Fruit fly (Drosophila melanogaster): Measurements from ENCODE around the gene CG34328.

The CG34328 gene

dm6 chrX:18404632-18405238 is 4.9 kb upstream of the CG34328 start (continued):
- peak; percentile 46 for TF ChIP-seq bab2 (GFP tag; optimal IDR thresholded peaks at IDR 0.05)
- peak; percentile 34 for TF ChIP-seq fu2 (GFP tag; optimal IDR thresholded peaks at IDR 0.05)
- no peak for TF ChIP-seq CG2875 (GFP tag; optimal IDR thresholded peaks at IDR 0.05)
- TF ChIP-seq aop (GFP tag; IDR thresholded peaks at IDR 0.05), result no peak
- TF ChIP-seq CG7745 (tag; optimal IDR thresholded peaks at IDR 0.05), result no peak
- TF ChIP-seq CG16813 (GFP tag; IDR thresholded peaks at IDR 0.05; ENCODE audit: partially characterized antibody), result no peak
- peak; percentile 51; the same call in 1 of the 3 replicates for TF ChIP-seq gce (GFP tag; IDR thresholded peaks at IDR 0.05)
- TF ChIP-seq dmrt99B (tag; optimal IDR thresholded peaks at IDR 0.05), result peak; percentile 57
- TF ChIP-seq CG4617 (GFP tag; optimal IDR thresholded peaks at IDR 0.05; ENCODE audit: borderline replicate concordance), result no peak
- peak; percentile 12 for TF ChIP-seq CG1792 (GFP tag; optimal IDR thresholded peaks at IDR 0.05)
- peak; percentile 2 for TF ChIP-seq eyg (GFP tag; optimal IDR thresholded peaks at IDR 0.05)
- no peak for TF ChIP-seq Nf-YB (GFP tag; optimal IDR thresholded peaks at IDR 0.05)
- peak in 1 of 2 experiments; percentile 97 for TF ChIP-seq Pdp1 (GFP tag; optimal IDR thresholded peaks at IDR 0.05)
- TF ChIP-seq Fer1 (GFP tag; optimal IDR thresholded peaks at IDR 0.05), result no peak
- TF ChIP-seq sqz (GFP tag; optimal IDR thresholded peaks at IDR 0.05), result no peak
- TF ChIP-seq toy (GFP tag; IDR thresholded peaks at IDR 0.05), result no peak
- no peak for TF ChIP-seq CG12299 (tag; optimal IDR thresholded peaks at IDR 0.05)
- TF ChIP-seq Chrac-16 (GFP tag; optimal IDR thresholded peaks at IDR 0.05), result no peak
- TF ChIP-seq tna (GFP tag; IDR thresholded peaks at IDR 0.05; ENCODE audit: partially characterized antibody), result no peak
- TF ChIP-seq Dad (GFP tag; optimal IDR thresholded peaks at IDR 0.05), result peak; percentile 19
- no peak for TF ChIP-seq CG10431 (GFP tag; optimal IDR thresholded peaks at IDR 0.05)
- peak; percentile 33 for TF ChIP-seq zfh2 (GFP tag; optimal IDR thresholded peaks at IDR 0.05)
- TF ChIP-seq zen2 (GFP tag; IDR thresholded peaks at IDR 0.05; ENCODE audit: partially characterized antibody), result peak; percentile 76; the same call in 2 of the 3 replicates
- TF ChIP-seq Ptx1 (GFP tag; IDR thresholded peaks at IDR 0.05), result peak; percentile 6; the same call in 1 of the 2 replicates
- no peak for TF ChIP-seq CG2199 (GFP tag; IDR thresholded peaks at IDR 0.05)
- peak; percentile 13 for TF ChIP-seq dmrt11E (tag; optimal IDR thresholded peaks at IDR 0.05)
- TF ChIP-seq sisA (GFP tag; IDR thresholded peaks at IDR 0.05), result peak; percentile 29; the same call in 1 of the 2 replicates
- TF ChIP-seq shn (GFP tag; optimal IDR thresholded peaks at IDR 0.05), result peak; percentile 67
- TF ChIP-seq pho (GFP tag; optimal IDR thresholded peaks at IDR 0.05), result peak; percentile 50
- TF ChIP-seq CG17359 (tag; optimal IDR thresholded peaks at IDR 0.05), result no peak
- peak; percentile 12 for TF ChIP-seq CG15269 (tag; optimal IDR thresholded peaks at IDR 0.05)
- TF ChIP-seq ham (GFP tag; IDR thresholded peaks at IDR 0.05), result no peak
- no peak for TF ChIP-seq so (GFP tag; IDR thresholded peaks at IDR 0.05)
- TF ChIP-seq CG4360 (GFP tag; IDR thresholded peaks at IDR 0.05), result 0 out of 2 replicates have a peak, but pooled peaks have one; percentile 29
- no peak for TF ChIP-seq NC2α (GFP tag; optimal IDR thresholded peaks at IDR 0.05)
- TF ChIP-seq CG9609 (GFP tag; optimal IDR thresholded peaks at IDR 0.05), result peak; percentile 42
- peak; percentile 13 for TF ChIP-seq Xbp1 (GFP tag; optimal IDR thresholded peaks at IDR 0.05)
- TF ChIP-seq Ssrp (tag; optimal IDR thresholded peaks at IDR 0.05), result peak; percentile 31
- peak in 1 of 3 experiments; percentile 33 for TF ChIP-seq lola (GFP tag; optimal IDR thresholded peaks at IDR 0.05)
- no peak for TF ChIP-seq Antp (GFP tag; optimal IDR thresholded peaks at IDR 0.05)
- no peak for TF ChIP-seq CG6791 (GFP tag; IDR thresholded peaks at IDR 0.05; ENCODE audit: partially characterized antibody)
- TF ChIP-seq pum (GFP tag; optimal IDR thresholded peaks at IDR 0.05), result peak; percentile 40
- peak; percentile 66 for TF ChIP-seq CG12769 (tag; optimal IDR thresholded peaks at IDR 0.05)
- 0 out of 2 replicates have a peak, but pooled peaks have one; percentile 21 for TF ChIP-seq Rx (GFP tag; IDR thresholded peaks at IDR 0.05)
- no peak for TF ChIP-seq usp (GFP tag; optimal IDR thresholded peaks at IDR 0.05)
- TF ChIP-seq MBD-R2 (GFP tag; IDR thresholded peaks at IDR 0.05), result no peak
- TF ChIP-seq CG5245 (GFP tag; optimal IDR thresholded peaks at IDR 0.05), result no peak
- peak; percentile 55 for TF ChIP-seq CG2678 (tag; optimal IDR thresholded peaks at IDR 0.05)
- TF ChIP-seq CG34376 (GFP tag; optimal IDR thresholded peaks at IDR 0.05), result no peak
- TF ChIP-seq croc (GFP tag; conservative IDR thresholded peaks at IDR 0.05), result no peak

All from whole organism, embryonic.